Worm (Caenorhabditis elegans): Measurements from ENCODE around the gene nol-10.
"Not testable (repeated sequence)": the region's sequence is repeated elsewhere in the genome, so short reads cannot be mapped to it uniquely, and the experiment has no call there.

Gene nol-10

DNA sequence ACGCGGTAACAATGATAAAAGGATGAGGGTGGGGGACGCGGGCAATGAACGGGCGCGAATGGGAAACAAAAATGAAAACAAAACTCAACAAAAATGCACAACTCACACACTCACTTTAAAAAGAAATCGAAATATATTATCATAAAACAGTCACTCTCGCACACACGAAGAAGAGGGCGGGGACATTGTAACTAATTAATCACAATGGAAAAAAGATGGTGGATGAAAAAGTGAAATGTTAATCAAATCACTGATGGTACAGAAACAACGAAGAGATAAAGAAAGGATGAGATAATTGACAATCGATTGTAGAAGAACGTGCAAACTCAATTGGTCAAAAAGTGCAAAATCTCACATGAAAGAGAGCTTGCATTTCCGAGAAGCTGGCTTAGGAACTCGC, 21.2 kb upstream of the nol-10 start:
- no peak for TF ChIP-seq him-1 (tag; optimal IDR thresholded peaks at IDR 0.05)
- TF ChIP-seq dao-5 (tag; optimal IDR thresholded peaks at IDR 0.05): no peak
- no peak for TF ChIP-seq W03F9.2 (tag; optimal IDR thresholded peaks at IDR 0.05)

DNA sequence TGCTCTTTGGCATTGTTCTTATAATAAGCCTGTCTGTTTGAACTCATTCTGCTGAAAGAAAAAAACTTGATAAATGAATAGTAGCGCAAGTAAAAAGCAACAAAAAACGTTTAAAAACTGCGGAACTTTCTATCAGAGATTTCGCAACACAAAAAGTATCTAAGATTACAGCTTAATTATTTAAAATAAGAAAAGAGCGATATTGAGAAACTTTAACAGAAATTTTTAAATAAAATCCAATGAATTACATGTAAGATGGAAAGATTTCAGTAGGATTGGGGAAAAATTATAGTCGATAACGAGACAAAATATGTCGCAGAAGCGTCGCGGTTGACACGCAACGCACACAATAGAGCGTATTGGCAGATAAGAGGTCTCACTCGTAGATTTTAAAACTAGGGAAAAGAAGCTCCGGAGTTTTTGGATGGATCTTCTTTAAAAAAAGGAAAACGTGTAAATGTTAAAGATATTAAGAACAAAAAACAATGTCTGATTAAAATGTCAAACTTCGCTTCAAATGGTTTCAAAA, 18.7 kb upstream of the nol-10 start, which contains the start of gene ima-3:
TSS of gene ima-3 (minus strand) at position 51 of the 529 bp plus-strand sequence.
- TF ChIP-seq him-1 (tag; optimal IDR thresholded peaks at IDR 0.05) (no peak), W03F9.2 (tag; optimal IDR thresholded peaks at IDR 0.05) (peak; percentile 27), dao-5 (tag; optimal IDR thresholded peaks at IDR 0.05) (no peak)

DNA sequence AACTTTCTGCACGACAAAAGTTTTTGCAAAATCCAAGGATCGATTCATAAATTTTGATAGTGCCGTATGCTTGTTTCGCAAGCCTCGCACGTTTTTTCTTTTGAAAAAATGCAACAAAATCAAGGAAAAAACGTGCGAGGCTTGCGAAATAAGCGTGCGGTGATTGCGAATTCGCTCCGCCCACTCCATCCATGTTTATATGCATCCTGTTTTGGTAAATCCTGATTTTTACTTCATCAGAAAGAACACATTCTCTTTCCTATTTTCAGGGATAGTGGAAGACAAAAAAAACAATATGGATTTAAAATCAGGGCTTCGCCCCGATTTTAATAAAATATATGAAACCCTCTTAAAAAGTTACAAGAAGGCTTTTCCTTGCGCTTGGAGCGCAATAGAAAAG, 16.5 kb upstream of the nol-10 start, which contains the start of gene F32E10.9:
TSS of gene F32E10.9 (minus strand) at position 101 of the 400 bp plus-strand sequence.
- TF ChIP-seq him-1, dao-5, W03F9.2 (tag; optimal IDR thresholded peaks at IDR 0.05): not testable (repeated sequence)

DNA sequence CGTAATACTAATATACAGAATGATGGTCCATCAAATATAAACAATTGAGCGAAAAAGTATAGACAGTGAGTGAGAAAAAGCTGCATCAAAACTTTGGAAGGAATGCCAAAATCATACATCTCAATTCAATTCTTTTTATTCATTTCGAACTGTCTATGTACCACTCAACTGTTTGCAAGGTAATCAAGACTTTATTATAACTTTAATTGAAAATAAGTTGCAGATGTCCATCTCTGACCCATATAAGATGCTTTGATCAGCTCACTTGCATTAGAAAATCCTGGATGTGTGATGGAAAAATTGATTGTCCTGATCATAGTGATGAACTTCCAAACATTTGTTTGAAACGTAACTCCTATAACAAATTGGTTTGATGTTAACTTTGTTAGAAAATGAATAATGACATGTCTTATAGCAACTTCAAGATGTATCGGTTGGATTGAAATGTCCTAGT, 12.8 kb upstream of the nol-10 start, which contains the start of gene F32E10.8:
TSS of gene F32E10.8 (plus strand) at position 51 of the 454 bp plus-strand sequence.
- TF ChIP-seq dao-5 (tag; optimal IDR thresholded peaks at IDR 0.05) (no peak), him-1 (tag; optimal IDR thresholded peaks at IDR 0.05) (no peak), W03F9.2 (tag; optimal IDR thresholded peaks at IDR 0.05) (no peak)

DNA sequence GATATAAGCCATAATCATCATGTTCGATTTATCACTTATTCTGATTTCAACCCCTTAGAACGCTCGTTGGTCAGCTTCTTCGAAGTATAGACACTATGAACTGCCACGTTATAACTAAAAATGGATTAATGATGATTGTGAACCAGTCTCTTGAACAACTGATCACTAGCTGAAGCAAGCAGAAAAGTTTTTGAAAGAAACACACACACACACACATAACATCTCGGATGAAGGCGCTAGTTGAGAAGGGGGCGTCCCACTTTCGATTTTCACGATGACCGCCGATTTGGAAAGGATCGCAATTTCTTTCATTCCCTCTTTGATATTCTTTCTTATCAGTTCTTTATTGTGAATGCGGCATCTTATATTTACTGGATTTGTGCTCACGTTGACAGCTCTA, 11.8 kb upstream of the nol-10 start, which contains the start of gene clec-180:
TSS of gene clec-180 (plus strand) at position 301 of the 400 bp plus-strand sequence.
- TF ChIP-seq W03F9.2 (tag; optimal IDR thresholded peaks at IDR 0.05) (no peak), him-1 (tag; optimal IDR thresholded peaks at IDR 0.05) (no peak), dao-5 (tag; optimal IDR thresholded peaks at IDR 0.05) (no peak)

DNA sequence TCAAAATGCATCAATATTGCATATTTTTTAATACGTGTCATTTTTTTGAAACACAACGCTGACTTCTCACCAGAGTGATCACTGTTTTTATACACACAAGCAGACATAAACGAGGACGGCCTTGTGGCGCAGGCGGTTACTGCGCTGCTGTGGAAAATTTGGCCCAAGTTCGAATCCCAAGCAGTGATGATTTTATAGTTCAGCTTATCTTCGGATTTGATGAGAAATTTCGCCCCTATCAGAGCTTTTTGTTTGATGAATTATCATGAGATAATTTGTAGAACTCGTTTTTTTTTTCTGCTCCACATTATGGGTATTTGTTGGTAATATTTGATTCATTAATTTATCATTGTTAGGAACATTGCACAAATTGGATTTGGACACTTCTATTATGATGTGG, 6.5 kb upstream of the nol-10 start:
- TF ChIP-seq him-1 (tag; optimal IDR thresholded peaks at IDR 0.05): peak; percentile 90
- peak; percentile 76 for TF ChIP-seq W03F9.2 (tag; optimal IDR thresholded peaks at IDR 0.05)
- TF ChIP-seq dao-5 (tag; optimal IDR thresholded peaks at IDR 0.05): peak; percentile 90

DNA sequence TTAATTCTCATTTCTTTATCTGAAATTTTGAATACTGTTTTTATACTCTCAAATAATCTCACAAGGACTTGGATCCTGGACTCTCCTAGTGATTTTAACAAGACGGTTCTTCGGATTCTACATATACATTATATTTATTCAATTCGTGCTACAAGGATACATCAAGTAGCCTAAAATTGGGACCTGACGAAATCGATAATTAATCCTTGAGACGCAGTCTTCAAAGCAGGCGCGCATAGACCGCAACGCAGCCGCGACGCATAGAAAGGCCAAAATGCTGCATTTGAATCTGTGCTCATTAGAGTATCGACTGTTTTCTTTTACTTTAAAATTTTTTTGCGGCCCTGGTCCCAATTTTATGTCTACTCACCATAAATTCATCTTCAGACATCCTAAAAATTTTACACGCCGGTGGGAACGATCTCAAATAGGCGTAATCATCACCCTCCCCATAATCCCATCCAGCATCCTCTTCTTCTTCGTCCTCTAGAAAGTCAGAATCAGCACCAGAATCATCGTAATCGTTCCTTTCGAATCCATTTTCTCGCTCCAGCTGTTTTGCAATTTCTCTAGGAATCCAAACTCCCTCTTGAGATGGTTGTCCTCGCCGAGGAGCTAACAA, 5.1 kb upstream of the nol-10 start, which contains the start of gene cec-4:
TSS of gene cec-4 (plus strand) at position 572 of the 622 bp plus-strand sequence.
- no peak for TF ChIP-seq W03F9.2 (tag; optimal IDR thresholded peaks at IDR 0.05)
- no peak for TF ChIP-seq him-1 (tag; optimal IDR thresholded peaks at IDR 0.05)
- no peak for TF ChIP-seq dao-5 (tag; optimal IDR thresholded peaks at IDR 0.05)

DNA sequence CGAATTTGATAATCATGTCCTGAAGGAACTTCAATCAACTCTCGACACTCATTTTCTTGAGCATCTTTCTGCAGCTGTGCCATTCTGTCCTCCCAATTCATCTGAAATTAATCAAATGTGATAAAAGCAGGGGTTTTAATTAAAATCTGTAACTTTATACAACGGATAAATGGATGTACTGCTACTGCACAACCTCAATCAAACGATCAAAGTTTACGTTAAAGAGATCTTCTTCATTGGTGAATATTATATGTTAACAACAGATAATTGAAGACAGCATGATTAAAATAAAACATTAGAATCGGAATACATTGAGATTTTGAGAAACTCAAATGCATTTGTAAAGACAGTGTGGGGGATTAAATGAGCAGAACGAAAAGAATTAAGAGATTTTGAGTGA, 2.1 kb upstream of the nol-10 start, which contains the start of gene F32E10.5:
TSS of gene F32E10.5 (minus strand) at position 101 of the 400 bp plus-strand sequence.
- TF ChIP-seq him-1 (tag; optimal IDR thresholded peaks at IDR 0.05) (no peak), W03F9.2 (tag; optimal IDR thresholded peaks at IDR 0.05) (no peak), dao-5 (tag; optimal IDR thresholded peaks at IDR 0.05) (no peak)

DNA sequence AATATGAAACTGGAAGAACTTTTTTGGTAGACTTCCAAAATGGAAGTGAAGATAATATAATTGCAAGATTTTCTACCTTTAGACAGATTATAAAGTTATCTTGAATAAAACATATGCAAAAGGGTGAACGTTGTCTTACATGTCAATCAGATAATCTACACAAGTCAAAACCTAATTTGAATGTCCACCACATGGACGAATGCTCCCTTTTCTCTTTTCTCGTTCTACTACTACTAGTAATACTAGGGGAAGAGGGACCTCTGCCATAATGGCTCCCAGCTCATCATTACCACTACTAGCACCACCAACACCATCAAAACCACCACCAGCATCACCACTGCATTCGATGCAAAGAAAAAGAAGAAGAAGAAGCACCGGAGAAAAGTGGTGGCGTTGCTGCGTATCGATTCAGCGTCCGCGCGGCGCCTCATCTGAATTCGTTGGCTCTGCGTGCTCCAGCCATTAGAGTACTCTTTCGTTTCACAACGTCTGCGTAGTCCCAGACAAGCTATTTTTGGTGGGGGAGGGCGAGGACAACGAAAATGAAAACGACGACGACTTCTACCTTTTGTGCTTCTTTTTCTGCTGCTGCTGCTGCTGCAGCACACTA, 5.0 kb downstream of the nol-10 start:
- TF ChIP-seq W03F9.2 (tag; optimal IDR thresholded peaks at IDR 0.05) (no peak), him-1 (tag; optimal IDR thresholded peaks at IDR 0.05) (peak; percentile 14)

DNA sequence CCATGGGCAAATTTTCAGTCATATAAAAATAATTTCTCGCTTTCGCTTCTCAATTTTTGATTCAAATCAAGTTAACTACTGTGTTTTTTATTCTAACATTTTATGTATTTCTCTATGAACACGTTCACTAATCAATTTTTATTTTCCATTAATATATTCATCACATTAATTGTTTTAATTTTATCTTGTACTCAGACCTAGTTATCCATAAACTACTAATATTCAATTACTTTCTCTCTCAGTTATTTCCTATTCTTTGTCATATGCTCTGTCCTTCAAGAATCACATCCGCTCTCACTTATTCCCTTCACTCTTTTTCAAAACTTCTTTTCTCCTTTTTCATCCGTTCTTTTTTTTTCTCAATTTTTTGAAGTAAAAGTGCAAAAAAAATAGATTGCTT, 6.6 kb downstream of the nol-10 start:
- TF ChIP-seq W03F9.2 (tag; optimal IDR thresholded peaks at IDR 0.05) (no peak), dao-5 (tag; optimal IDR thresholded peaks at IDR 0.05) (no peak), him-1 (tag; optimal IDR thresholded peaks at IDR 0.05) (no peak)

DNA sequence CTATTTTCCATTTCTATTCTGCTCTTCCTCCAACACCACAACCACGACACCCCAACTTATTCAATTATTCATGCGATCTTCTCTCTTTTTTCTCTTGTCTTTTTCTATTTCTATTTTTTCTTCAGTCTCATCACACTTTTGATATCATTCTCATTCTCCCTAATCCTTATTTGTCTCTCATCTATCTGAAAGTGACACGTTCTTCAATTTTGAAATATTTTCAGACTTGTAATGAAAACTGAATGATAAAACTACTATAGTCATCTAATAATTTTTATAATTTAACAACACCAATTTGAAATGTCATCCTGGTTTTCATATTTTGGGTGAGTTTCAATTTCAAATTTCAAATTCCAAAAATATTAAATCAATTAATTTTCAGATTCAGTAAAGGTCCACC, 8.2 kb downstream of the nol-10 start, which contains the start of gene cla-1:
TSS of gene cla-1 (plus strand) at position 301 of the 400 bp plus-strand sequence.
- TF ChIP-seq W03F9.2 (tag; optimal IDR thresholded peaks at IDR 0.05): no peak
- no peak for TF ChIP-seq dao-5 (tag; optimal IDR thresholded peaks at IDR 0.05)

DNA sequence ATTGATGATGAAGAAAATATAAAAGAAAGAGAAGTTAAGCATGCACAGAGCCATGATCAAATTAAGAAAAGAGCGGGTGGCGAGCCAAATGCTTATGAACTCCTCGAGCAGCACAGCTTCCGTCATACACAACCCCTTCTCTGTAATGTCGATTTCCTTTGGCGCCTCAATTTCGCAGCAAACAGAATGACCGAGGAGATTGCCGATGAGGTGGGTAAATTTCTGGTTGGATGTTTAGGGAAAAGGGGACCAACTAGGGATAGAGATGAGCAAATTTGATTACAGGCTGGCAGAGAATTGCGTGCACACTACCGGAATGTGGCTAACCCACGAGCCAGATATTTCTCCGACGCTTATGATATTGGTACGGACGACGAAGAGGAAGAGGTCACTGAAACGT, 25.0 kb downstream of the nol-10 start:
- TF ChIP-seq him-1 (tag; optimal IDR thresholded peaks at IDR 0.05): no peak

DNA sequence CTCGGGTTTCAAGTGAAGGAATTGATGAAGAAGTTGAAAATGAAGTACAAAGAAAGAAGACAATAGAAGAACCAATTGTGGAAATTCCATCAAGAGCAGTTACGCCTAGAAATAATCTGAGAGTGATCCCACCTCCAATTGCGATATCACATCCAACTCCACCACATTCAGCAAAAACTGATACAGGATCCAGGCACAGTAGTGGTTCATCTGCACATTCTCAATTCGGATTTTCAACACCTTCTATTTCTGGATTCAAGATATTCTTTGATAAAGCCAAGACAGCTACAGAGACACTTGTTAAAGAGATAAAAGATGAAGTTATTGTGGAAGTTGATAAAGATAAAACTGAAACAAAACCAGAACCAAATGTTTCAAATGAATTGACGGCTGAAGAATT, 27.7 kb downstream of the nol-10 start:
- TF ChIP-seq him-1 (tag; optimal IDR thresholded peaks at IDR 0.05): no peak
- no peak for TF ChIP-seq dao-5 (tag; optimal IDR thresholded peaks at IDR 0.05)
- no peak for TF ChIP-seq W03F9.2 (tag; optimal IDR thresholded peaks at IDR 0.05)

DNA sequence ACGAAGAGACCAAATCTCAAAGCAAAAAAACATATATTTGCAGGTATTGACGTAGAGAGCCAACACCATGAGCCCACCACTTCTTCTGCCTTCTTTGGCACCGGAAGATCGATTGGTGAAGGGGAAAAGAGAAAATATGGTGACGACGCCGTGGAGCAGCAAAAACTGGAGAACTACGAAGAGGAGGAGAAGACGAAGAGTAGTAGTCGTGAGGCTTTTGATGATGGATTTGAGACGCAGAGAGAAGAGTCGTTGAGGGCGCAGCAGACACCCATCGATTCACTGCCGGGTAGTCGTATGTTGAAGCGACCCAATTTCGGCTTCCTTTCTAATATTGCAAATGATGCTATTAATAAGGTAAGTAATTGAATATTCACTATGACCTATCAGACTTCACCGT, 31.0 kb downstream of the nol-10 start:
- peak; percentile 34 for TF ChIP-seq him-1 (tag; optimal IDR thresholded peaks at IDR 0.05)
- no peak for TF ChIP-seq dao-5 (tag; optimal IDR thresholded peaks at IDR 0.05)

Measured in whole organism, L4/young adult.